Worm (Caenorhabditis elegans) whole organism, L4/young adult: ENCODE data around the gene F13E9.19.

Experiments used
- W03F9.2 ChIP-seq: fragments of 150-350 bp; optimal IDR thresholded peaks from 2 replicates; lab custom pipeline; 2014; ENCODE audit warnings: missing biosample characterization, missing genetic modification characterization
- dao-5 ChIP-seq: sonication (generic microtip); optimal IDR thresholded peaks from 2 replicates; lab custom pipeline; 2016; ENCODE audit warnings: missing genotype, missing genetic modification characterization, moderate library complexity, missing compliant biosample characterization
- him-1 ChIP-seq: sonication (generic microtip); optimal IDR thresholded peaks from 2 replicates; lab custom pipeline; 2016; ENCODE audit warnings: missing genotype, missing genetic modification reagents, missing genetic modification characterization, missing compliant biosample characterization

DNA sequence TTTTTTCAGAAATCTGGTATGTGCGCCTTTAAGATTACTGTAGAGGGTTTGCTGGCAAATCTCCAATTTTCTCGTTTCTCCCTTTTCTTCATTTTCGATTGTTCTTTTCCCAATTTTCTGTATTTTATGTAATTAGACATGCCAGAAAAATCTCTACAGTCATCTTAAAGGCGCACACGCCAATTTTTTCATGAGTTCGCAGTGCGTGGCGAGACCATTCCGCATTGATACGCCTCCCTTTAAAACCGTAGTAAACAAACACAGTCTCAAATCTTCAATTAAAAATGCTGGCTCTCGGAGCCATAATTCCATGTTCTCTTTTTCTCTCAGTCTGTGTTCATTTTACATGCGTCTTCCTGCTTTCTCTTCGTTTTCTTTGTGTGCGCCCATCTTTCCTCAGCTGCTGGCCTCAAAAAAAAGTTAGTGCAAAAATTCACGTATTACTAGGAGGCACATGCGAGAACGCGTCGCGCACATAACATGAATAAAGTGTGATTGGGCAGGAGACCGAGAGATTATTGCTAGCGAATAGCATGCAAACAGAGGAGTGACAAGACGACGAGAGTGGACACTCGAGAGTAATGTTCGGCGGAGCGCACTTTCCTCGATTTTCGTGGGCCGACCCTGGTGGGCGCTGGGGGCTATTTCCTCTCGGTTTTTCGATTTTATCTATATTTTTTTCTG, 19.8 kb downstream of the F13E9.19 start:
- TF ChIP-seq him-1 (tag; lab: Kevin White, UChicago) (no peak), W03F9.2 (peak; percentile 82), dao-5 (tag; lab: Kevin White, UChicago) (no peak)
